Worm (Caenorhabditis elegans) whole organism, late embryonic: ENCODE data around the gene srd-18.

Experiments
- F13H6.1 ChIP-seq: sonication (generic microtip); optimal IDR thresholded peaks from 2 replicates; lab custom pipeline; 2016; ENCODE audit warnings: missing genetic modification characterization, missing compliant biosample characterization
- K02D7.2 ChIP-seq: sonication (generic microtip); optimal IDR thresholded peaks from 2 replicates; lab custom pipeline; 2017; ENCODE audit warnings: mild to moderate bottlenecking, missing genetic modification characterization, missing compliant biosample characterization
- K09A11.1 ChIP-seq: sonication (generic microtip); optimal IDR thresholded peaks from 2 replicates; lab custom pipeline; 2017; ENCODE audit warnings: antibody characterized with exemption, mild to moderate bottlenecking, missing genetic modification characterization, missing compliant biosample characterization; ENCODE audit not compliant: insufficient read depth
- T23F11.4 ChIP-seq: fragments of 200-800 bp; sonication (Bioruptor generic); optimal IDR thresholded peaks from 2 replicates; lab custom pipeline; 2018; ENCODE audit warnings: mild to moderate bottlenecking, missing genetic modification characterization, missing compliant biosample characterization
- Y22D7AL.16 ChIP-seq: sonication (generic microtip); optimal IDR thresholded peaks from 2 replicates; lab custom pipeline; 2016; ENCODE audit warnings: missing genetic modification characterization, missing compliant biosample characterization
- ahr-1 ChIP-seq: sonication (generic microtip); optimal IDR thresholded peaks from 2 replicates; lab custom pipeline; 2016; ENCODE audit warnings: missing genetic modification characterization, missing compliant biosample characterization
- ama-1 ChIP-seq: fragments of 150-350 bp; optimal IDR thresholded peaks from 2 replicates; lab custom pipeline; 2014
- ceh-18 ChIP-seq: sonication (generic microtip); optimal IDR thresholded peaks from 2 replicates; lab custom pipeline; 2016; ENCODE audit warnings: missing genetic modification characterization, missing compliant biosample characterization
- ceh-19 ChIP-seq: fragments of 200-800 bp; sonication (Bioruptor generic); optimal IDR thresholded peaks from 2 replicates; lab custom pipeline; 2018; ENCODE audit warnings: mild to moderate bottlenecking, missing genetic modification characterization, missing compliant biosample characterization
- ceh-2 ChIP-seq: sonication (generic microtip); optimal IDR thresholded peaks from 2 replicates; lab custom pipeline; 2016; ENCODE audit warnings: missing genotype, missing genetic modification characterization, missing compliant biosample characterization
- ceh-22 ChIP-seq: sonication (generic microtip); optimal IDR thresholded peaks from 2 replicates; lab custom pipeline; 2017; ENCODE audit warnings: missing biosample characterization, missing genetic modification characterization
- ceh-30 ChIP-seq: fragments of 150-350 bp; optimal IDR thresholded peaks from 2 replicates; lab custom pipeline; 2014; ENCODE audit warnings: missing biosample characterization, missing genetic modification characterization
- ceh-31 ChIP-seq: sonication (generic microtip); optimal IDR thresholded peaks from 2 replicates; lab custom pipeline; 2016; ENCODE audit warnings: missing genetic modification characterization, missing compliant biosample characterization
- ceh-34 ChIP-seq: sonication (generic microtip); optimal IDR thresholded peaks from 2 replicates; lab custom pipeline; 2016; ENCODE audit warnings: mild to moderate bottlenecking, missing genetic modification characterization, missing compliant biosample characterization
- ceh-48 ChIP-seq: sonication (generic microtip); optimal IDR thresholded peaks from 2 replicates; lab custom pipeline; 2016; ENCODE audit warnings: missing genetic modification characterization, inconsistent platforms, missing compliant biosample characterization
- ceh-9 ChIP-seq: sonication (generic microtip); optimal IDR thresholded peaks from 2 replicates; lab custom pipeline; 2016; ENCODE audit warnings: mild to moderate bottlenecking, missing genetic modification characterization, inconsistent platforms, missing compliant biosample characterization
- dmd-4 ChIP-seq: sonication (generic microtip); optimal IDR thresholded peaks from 2 replicates; lab custom pipeline; 2016; ENCODE audit warnings: borderline replicate concordance, missing genetic modification characterization, missing compliant biosample characterization
- elt-2 ChIP-seq: sonication (generic microtip); optimal IDR thresholded peaks from 2 replicates; lab custom pipeline; 2016; ENCODE audit warnings: missing genetic modification reagents, missing genetic modification characterization, missing compliant biosample characterization
- eyg-1 ChIP-seq: sonication (generic microtip); optimal IDR thresholded peaks from 2 replicates; lab custom pipeline; 2016; ENCODE audit warnings: missing genotype, missing genetic modification characterization, missing compliant biosample characterization
- fkh-10 ChIP-seq: fragments of 150-350 bp; optimal IDR thresholded peaks from 2 replicates; lab custom pipeline; 2014; ENCODE audit warnings: missing biosample characterization, missing genetic modification reagents, missing genetic modification characterization
- fkh-6 ChIP-seq: sonication (generic microtip); optimal IDR thresholded peaks from 2 replicates; lab custom pipeline; 2016; ENCODE audit warnings: missing genetic modification characterization, missing compliant biosample characterization
- hlh-15 ChIP-seq: sonication (generic microtip); optimal IDR thresholded peaks from 2 replicates; lab custom pipeline; 2016; ENCODE audit warnings: missing genetic modification characterization, missing compliant biosample characterization
- hlh-30 ChIP-seq: sonication (generic microtip); optimal IDR thresholded peaks from 2 replicates; lab custom pipeline; 2017; ENCODE audit warnings: antibody characterized with exemption, missing genetic modification characterization, missing compliant biosample characterization; ENCODE audit not compliant: insufficient read depth
- lim-6 ChIP-seq: sonication (generic microtip); optimal IDR thresholded peaks from 2 replicates; lab custom pipeline; 2016; ENCODE audit warnings: missing genetic modification characterization, missing compliant biosample characterization
- lin-11 ChIP-seq: fragments of 200-800 bp; sonication (Bioruptor generic); optimal IDR thresholded peaks from 2 replicates; lab custom pipeline; 2018; ENCODE audit warnings: mild to moderate bottlenecking, missing genetic modification characterization, missing compliant biosample characterization
- madf-2 ChIP-seq: sonication (generic microtip); optimal IDR thresholded peaks from 2 replicates; lab custom pipeline; 2017; ENCODE audit warnings: missing genetic modification characterization, missing compliant biosample characterization
- nhr-11 ChIP-seq: fragments of 150-350 bp; optimal IDR thresholded peaks from 2 replicates; lab custom pipeline; 2014; ENCODE audit warnings: missing biosample characterization, missing genetic modification characterization
- npax-4 ChIP-seq: sonication (generic microtip); optimal IDR thresholded peaks from 2 replicates; lab custom pipeline; 2016; ENCODE audit warnings: missing genetic modification characterization, missing compliant biosample characterization
- odd-2 ChIP-seq: sonication (generic microtip); optimal IDR thresholded peaks from 2 replicates; lab custom pipeline; 2017; ENCODE audit warnings: antibody characterized with exemption, mild to moderate bottlenecking, missing genetic modification characterization, missing compliant biosample characterization
- pat-9 ChIP-seq: fragments of 200-800 bp; sonication (Bioruptor generic); optimal IDR thresholded peaks from 2 replicates; lab custom pipeline; 2018; ENCODE audit warnings: mild to moderate bottlenecking, missing genetic modification characterization, moderate library complexity, missing compliant biosample characterization
- pha-4 ChIP-seq: fragments of 150-350 bp; optimal IDR thresholded peaks from 2 replicates; lab custom pipeline; 2018; ENCODE audit warnings: missing biosample characterization, missing genetic modification reagents, missing genetic modification characterization
- syd-9 ChIP-seq: sonication (generic microtip); optimal IDR thresholded peaks from 2 replicates; lab custom pipeline; 2016; ENCODE audit warnings: mild to moderate bottlenecking, missing genetic modification characterization, moderate library complexity, missing compliant biosample characterization
- tbx-2 ChIP-seq: sonication (generic microtip); optimal IDR thresholded peaks from 2 replicates; lab custom pipeline; 2016; ENCODE audit warnings: missing genetic modification characterization, missing compliant biosample characterization
- tbx-7 ChIP-seq: sonication (generic microtip); optimal IDR thresholded peaks from 2 replicates; lab custom pipeline; 2016; ENCODE audit warnings: missing genotype, missing genetic modification characterization, missing compliant biosample characterization
- ttx-3 ChIP-seq: sonication (generic microtip); optimal IDR thresholded peaks from 2 replicates; lab custom pipeline; 2016; ENCODE audit warnings: missing genetic modification reagents, missing genetic modification characterization, missing compliant biosample characterization
- unc-55 ChIP-seq: sonication (generic microtip); optimal IDR thresholded peaks from 2 replicates; lab custom pipeline; 2017; ENCODE audit warnings: missing biosample characterization, missing genetic modification reagents, missing genetic modification characterization
- unc-86 ChIP-seq: sonication (generic microtip); optimal IDR thresholded peaks from 2 replicates; lab custom pipeline; 2016; ENCODE audit warnings: missing genetic modification characterization, missing compliant biosample characterization

Gene srd-18

DNA sequence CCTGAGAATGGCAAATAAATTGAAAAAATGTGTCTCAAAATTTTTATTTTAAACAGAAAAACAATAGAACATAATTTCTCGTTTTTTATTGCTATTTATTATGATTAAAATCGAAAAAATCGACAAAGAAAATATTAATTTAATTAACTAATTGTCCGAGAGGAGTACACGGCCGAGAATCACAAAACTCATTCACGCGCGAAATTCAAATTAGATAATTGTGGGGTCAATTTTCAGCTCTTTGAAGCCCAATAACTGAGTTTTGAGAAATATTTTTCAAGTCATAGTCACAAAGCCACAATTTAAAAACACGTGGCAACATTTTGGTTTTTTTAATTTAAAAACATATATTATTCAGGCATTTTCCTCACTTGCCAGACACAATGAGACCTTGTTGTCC is 17.6 kb downstream of the srd-18 start (continued):
- TF ChIP-seq odd-2 (tag; lab: Kevin White, UChicago) (no peak), fkh-6 (tag; lab: Kevin White, UChicago) (no peak), elt-2 (tag; lab: Kevin White, UChicago) (no peak), K02D7.2 (tag; lab: Kevin White, UChicago) (no peak), Y22D7AL.16 (tag; lab: Kevin White, UChicago) (no peak), ceh-9 (no peak), ceh-18 (tag; lab: Kevin White, UChicago) (no peak), ceh-31 (tag; lab: Kevin White, UChicago) (peak; percentile 61), ceh-30 (tag; lab: Kevin White, UChicago) (no peak), ceh-34 (tag; lab: Kevin White, UChicago) (no peak), tbx-7 (peak; percentile 37), ceh-2 (tag; lab: Kevin White, UChicago) (peak; percentile 52), ttx-3 (tag; lab: Kevin White, UChicago) (no peak), unc-86 (tag; lab: Kevin White, UChicago) (no peak)

DNA sequence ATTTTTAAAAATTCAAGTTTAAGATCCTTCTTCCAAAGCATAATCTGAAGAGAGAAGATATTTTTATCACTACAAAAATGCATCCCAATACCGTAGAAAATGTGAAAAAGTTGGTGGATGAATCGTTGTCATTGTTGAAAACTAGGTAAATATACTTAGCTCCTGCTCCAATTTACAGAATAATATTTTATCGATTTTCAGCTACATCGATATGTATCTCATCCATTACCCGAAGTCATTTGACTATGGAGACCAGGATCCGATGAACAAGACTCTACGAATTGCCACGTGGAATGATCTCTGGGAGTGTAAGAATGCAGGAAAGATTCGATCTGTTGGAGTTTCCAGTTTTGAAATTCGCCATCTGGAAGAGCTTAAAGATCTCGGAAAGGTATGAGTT is 18.2 kb downstream of the srd-18 start:
- TF ChIP-seq tbx-2 (tag; lab: Kevin White, UChicago) (no peak), ceh-31 (tag; lab: Kevin White, UChicago) (no peak), ceh-2 (tag; lab: Kevin White, UChicago) (no peak), ceh-48 (no peak)
- TF ChIP-seq, all 69 proteins: peak for 0

DNA sequence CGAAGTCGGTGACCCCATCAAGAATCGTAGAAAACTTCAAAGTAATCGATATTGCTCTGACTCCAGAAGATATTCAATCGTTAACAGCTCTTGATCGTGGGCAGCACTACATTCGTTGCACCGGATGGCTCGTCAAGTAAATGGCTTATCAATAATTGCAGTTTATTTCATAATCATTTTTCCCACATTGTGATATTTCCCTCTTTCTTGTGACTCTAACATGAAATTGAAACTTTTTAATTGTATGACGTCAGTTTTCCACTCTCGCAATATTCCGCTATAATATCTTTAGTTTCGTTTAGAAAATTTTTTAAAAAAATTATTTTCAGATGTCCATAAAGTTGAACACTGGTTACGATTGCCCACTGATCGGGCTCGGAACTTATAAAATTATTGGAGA is 18.8 kb downstream of the srd-18 start, which contains the start of gene F53F1.3:
F53F1.3 (plus strand) TSS at position 330 of the 400 bp plus-strand sequence.
- TF ChIP-seq tbx-2 (tag; lab: Kevin White, UChicago) (no peak), ama-1 (no peak), syd-9 (tag; lab: Kevin White, UChicago) (no peak), odd-2 (tag; lab: Kevin White, UChicago) (no peak), ceh-48 (no peak), tbx-7 (no peak), hlh-30 (tag; lab: Kevin White, UChicago) (no peak), eyg-1 (no peak), unc-55 (GFP tag; lab: Kevin White, UChicago) (no peak), unc-86 (tag; lab: Kevin White, UChicago) (no peak), dmd-4 (tag; lab: Kevin White, UChicago) (no peak), ceh-22 (no peak), hlh-15 (tag; lab: Kevin White, UChicago) (no peak), npax-4 (no peak), lim-6 (tag; lab: Kevin White, UChicago) (no peak), Y22D7AL.16 (tag; lab: Kevin White, UChicago) (no peak)

DNA sequence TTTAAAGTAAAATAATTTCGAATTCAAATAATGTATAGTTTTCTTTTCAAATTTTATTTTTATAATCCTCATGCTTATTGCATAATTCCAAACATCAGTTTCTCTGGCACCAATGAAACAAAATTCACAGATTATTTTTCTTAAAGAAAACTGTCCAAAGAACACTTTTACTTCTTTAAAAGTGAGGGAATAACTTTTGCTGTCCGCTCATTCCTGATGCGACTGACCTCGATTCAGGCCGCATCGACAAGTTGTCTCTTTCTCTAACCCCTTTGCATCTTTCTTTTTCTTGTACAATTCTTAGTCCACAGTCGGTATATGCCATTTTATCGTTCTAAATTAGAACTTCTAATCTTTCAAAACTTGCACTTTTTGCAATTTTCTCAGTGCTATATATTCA is 20.2 kb downstream of the srd-18 start, which contains the start of gene F53F1.2:
F53F1.2 (plus strand) TSS at position 306 of the 400 bp plus-strand sequence.
- TF ChIP-seq syd-9 (tag; lab: Kevin White, UChicago) (no peak), F13H6.1 (tag; lab: Kevin White, UChicago) (no peak), dmd-4 (tag; lab: Kevin White, UChicago) (no peak), pha-4 (tag; lab: Kevin White, UChicago) (no peak), ceh-18 (tag; lab: Kevin White, UChicago) (no peak), ama-1 (no peak), lim-6 (tag; lab: Kevin White, UChicago) (no peak), ahr-1 (tag; lab: Kevin White, UChicago) (no peak), nhr-11 (tag; lab: Kevin White, UChicago) (no peak), ceh-2 (tag; lab: Kevin White, UChicago) (no peak), madf-2 (tag; lab: Kevin White, UChicago) (no peak), T23F11.4 (GFP tag; lab: Kevin White, UChicago) (no peak), ceh-19 (GFP tag; lab: Kevin White, UChicago) (no peak)

DNA sequence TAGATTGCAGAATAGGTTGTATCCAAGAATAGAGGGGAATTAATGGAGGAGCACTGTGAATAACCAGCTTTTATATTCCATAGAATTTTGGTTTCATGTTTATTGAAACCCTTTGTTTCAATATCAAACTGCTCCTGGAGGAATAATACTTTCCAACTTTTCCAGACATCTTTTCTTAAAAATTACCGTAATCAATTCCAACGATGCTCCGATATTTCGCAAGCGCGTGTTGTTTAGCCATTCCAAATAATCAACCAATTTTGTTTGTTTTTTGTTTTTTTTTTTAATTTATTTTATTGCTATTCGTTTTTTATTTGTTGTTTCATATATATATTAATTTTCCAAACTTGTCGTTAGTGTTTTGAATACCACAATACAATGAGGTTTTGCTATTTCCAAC is 20.6 kb downstream of the srd-18 start, which contains the start of gene cutl-1:
cutl-1 (minus strand) TSS at position 83 of the 400 bp plus-strand sequence.
- TF ChIP-seq fkh-10 (GFP tag; lab: Kevin White, UChicago), result no peak
- no peak for TF ChIP-seq ahr-1 (tag; lab: Kevin White, UChicago)
- TF ChIP-seq lin-11, result no peak
- TF ChIP-seq fkh-6 (tag; lab: Kevin White, UChicago), result no peak
- TF ChIP-seq F13H6.1 (tag; lab: Kevin White, UChicago), result no peak
- TF ChIP-seq odd-2 (tag; lab: Kevin White, UChicago), result no peak
- no peak for TF ChIP-seq K09A11.1 (tag; lab: Kevin White, UChicago)
- TF ChIP-seq pat-9 (tag; lab: Kevin White, UChicago), result no peak
- TF ChIP-seq lim-6 (tag; lab: Kevin White, UChicago), result no peak
